Fruit fly (Drosophila melanogaster): ENCODE results near the gene CG32061.

CG32061 gene

DNA sequence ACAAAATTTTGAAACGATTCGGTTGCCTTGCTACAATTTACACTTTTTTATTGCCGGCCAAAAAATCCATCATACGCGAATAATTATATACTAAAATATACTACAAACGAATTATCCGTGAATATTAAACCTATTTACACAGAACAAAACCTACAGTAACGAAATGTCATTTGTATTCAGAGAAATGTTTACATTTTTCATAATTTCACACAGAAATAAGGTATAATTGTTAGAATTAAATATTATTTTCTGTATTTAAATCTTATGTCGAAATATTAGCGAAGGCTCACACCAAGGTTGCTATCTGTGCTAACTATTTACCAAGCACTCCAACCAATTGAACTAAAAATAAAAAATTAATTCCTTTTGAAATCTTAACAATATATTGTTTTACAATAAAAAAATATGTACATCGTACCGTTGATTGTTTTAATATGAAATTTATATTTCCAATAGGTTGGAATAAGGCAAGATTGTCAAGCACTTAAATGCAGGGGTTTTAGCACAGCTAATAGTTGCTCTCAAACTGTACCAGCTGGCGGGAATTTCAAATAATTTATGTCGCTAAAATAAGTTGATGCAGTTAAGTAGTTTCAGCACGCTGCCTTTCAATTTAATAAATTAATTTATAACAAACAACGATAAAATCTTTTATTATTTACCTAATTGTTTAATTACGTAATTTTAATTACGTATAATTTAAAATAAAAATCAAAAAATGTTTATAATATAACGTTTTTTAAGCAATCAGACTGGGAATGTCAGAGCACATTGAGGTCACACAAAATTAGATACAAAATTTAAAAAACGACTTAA, at the start of gene CG32061, which contains the start of gene Gem3:
Gene CG32061 (plus strand): TSS at position 766 of the 816 bp plus-strand sequence.
Gene Gem3 (minus strand): TSS at position 51 of the 816 bp plus-strand sequence.
- TF ChIP-seq CG17801 (GFP tag; optimal IDR thresholded peaks at IDR 0.05; ENCODE audit: partially characterized antibody) = no peak

DNA sequence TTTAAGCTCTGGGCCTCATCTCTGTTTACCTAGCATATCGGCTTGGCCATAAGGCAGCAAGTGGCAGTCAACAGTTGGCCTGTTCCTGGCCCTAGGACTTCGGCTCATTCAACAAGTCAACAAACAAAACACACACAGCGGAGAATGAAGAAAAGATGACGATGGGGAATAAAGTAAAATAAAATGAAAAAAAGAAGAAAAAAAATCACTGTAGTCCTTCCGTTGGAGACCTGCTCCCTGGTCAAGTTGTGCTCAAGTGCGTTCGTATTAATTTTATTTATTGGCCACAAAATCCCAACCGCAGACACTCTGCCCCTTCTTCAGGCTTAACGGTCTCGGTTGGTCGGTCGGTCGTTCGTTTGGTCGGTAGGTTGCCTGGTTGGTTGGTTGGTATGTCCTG, 45.2 kb upstream of the CG32061 start:
- TF ChIP-seq CG17801 (GFP tag; optimal IDR thresholded peaks at IDR 0.05; ENCODE audit: partially characterized antibody) = no peak

DNA sequence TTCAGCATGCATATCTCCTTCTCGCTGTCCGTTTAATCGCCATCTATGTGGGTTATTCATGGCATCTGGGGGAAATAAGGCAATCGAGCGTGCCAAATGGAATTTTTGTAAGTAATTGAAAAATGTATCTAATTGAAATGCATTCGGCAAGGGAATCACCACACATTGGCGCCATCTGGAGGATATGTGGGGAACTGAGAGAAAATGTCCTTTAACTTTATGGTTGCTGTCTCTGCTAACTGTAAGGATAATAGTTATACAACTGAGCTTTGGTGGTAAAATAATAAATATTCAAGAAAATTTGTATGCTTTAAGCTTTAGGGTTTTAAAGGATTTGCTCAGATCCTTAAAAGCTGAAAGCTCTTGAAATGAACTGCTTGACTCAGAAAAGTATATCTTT, 36.3 kb upstream of the CG32061 start:
- TF ChIP-seq CG17801 (GFP tag; optimal IDR thresholded peaks at IDR 0.05; ENCODE audit: partially characterized antibody) = no peak

DNA sequence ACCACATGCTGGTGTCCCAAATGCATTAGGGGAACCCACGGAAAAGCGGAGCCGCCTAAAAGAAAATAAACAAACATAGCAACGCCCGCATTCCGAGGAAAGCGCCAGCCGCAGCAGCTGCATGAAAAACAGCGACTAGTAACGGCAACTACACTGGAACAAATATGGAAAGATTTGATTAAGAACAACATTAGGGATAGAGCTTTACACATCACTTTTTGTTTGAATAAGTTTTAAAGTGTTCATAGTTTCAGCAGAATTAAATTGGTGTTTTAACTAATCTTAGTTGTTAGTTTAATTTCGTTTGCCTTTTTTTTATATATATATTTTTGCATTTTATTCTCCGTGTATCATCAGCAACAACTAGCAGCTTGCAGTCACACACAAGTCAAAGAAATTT, 35.6 kb upstream of the CG32061 start:
- no peak for TF ChIP-seq CG17801 (GFP tag; optimal IDR thresholded peaks at IDR 0.05; ENCODE audit: partially characterized antibody)

DNA sequence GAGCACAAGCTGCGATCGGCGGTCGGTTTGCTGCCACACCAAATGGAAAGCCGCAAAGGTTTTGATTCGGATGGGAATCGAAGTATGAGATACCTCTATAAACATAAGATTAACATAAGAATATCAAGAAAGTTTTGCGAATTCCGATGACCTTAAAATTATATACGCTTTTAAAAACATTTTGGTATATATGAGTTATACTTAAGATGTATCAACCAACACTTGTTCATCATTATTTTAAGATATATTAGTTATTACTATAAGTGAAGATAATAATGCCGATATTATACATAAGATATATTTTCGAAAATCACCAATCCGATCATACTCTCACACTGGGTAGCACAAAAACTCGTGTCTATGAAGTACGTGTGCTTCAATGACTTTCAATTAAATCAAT, 34.9 kb upstream of the CG32061 start:
- TF ChIP-seq CG17801 (GFP tag; optimal IDR thresholded peaks at IDR 0.05; ENCODE audit: partially characterized antibody) = no peak

DNA sequence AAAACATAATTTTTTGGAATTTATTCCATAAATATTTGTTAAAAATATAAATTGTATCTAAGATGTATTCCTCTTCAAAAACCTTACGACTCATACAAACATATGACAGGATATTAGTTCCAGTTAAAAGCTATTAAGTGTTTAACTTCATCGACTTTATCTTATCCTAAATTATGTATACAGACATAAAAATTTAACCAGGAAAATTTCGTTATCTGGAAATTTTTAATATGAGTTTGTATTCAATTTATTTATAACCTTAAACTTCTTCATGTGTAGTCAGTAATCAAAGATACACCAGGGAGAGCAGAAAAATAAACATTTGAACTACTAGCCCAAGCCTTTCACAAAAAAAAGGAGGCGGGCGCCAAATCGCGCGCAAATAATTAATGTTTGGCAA, 34.1 kb upstream of the CG32061 start:
- TF ChIP-seq CG17801 (GFP tag; optimal IDR thresholded peaks at IDR 0.05; ENCODE audit: partially characterized antibody) = no peak

- TF ChIP-seq CG17801 (GFP tag; optimal IDR thresholded peaks at IDR 0.05; ENCODE audit: partially characterized antibody) = no peak
Observed at dm6 chr3L:10431883-10432282, 31.7 kb upstream of the CG32061 start, which contains the start of gene Ir67b. TSS of gene Ir67b (minus strand) at chr3L:10431983.

- TF ChIP-seq CG17801 (GFP tag; optimal IDR thresholded peaks at IDR 0.05; ENCODE audit: partially characterized antibody) = no peak
Observed at dm6 chr3L:10434005-10434404, 29.6 kb upstream of the CG32061 start, which contains the start of gene Ir67c. TSS of gene Ir67c (minus strand) at chr3L:10434105.

- no peak for TF ChIP-seq CG17801 (GFP tag; optimal IDR thresholded peaks at IDR 0.05; ENCODE audit: partially characterized antibody)
Observed at dm6 chr3L:10439873-10440272, 23.7 kb upstream of the CG32061 start.

dm6 chr3L:10440488-10440887, 23.1 kb upstream of the CG32061 start:
- no peak for TF ChIP-seq CG17801 (GFP tag; optimal IDR thresholded peaks at IDR 0.05; ENCODE audit: partially characterized antibody)

- no peak for TF ChIP-seq CG17801 (GFP tag; optimal IDR thresholded peaks at IDR 0.05; ENCODE audit: partially characterized antibody)
Observed at dm6 chr3L:10442486-10442885, 21.1 kb upstream of the CG32061 start.

dm6 chr3L:10443958-10444357, 19.7 kb upstream of the CG32061 start:
- no peak for TF ChIP-seq CG17801 (GFP tag; optimal IDR thresholded peaks at IDR 0.05; ENCODE audit: partially characterized antibody)

dm6 chr3L:10446998-10447397, 16.6 kb upstream of the CG32061 start:
- no peak for TF ChIP-seq CG17801 (GFP tag; optimal IDR thresholded peaks at IDR 0.05; ENCODE audit: partially characterized antibody)

DNA sequence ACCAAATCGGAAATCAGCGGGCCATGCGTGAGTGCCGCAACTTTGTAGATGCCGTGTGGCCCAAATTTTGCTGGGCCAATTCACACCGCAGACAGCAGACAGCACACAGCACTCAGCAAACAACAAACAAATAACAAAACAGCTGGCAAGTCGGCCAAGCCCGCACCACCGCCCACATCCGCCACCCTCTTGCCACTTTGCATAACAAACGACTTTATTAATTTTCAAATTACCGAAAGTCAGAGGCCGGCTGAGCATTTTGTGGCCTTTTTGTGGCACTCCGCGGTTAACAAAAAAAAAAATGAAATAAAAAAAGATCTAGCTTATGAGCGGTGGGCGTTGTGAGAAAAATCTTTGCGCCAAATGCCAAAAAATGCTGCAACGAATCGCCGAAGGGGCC, 13.9 kb upstream of the CG32061 start:
- no peak for TF ChIP-seq CG17801 (GFP tag; optimal IDR thresholded peaks at IDR 0.05; ENCODE audit: partially characterized antibody)

- TF ChIP-seq CG17801 (GFP tag; optimal IDR thresholded peaks at IDR 0.05; ENCODE audit: partially characterized antibody) = no peak
Observed at dm6 chr3L:10459076-10459475, 4.5 kb upstream of the CG32061 start.

DNA sequence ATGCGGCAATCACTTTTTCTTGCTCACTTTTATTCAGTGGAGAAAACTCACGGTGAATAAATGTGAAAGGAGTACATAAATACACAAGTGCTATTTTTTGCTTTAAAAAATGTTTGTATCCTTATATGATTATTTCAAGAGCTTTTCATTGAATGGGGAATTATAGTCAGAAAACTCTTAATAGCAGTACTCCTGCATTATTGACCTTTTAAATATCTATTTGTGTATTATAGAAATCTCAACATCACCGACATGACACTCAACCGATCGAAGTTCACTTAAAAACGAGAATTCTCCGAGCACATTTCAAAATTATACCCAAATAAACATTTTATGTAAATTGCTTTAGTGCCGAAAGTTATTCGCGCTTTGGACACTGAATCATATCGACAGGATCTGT, 1.3 kb downstream of the CG32061 start, which contains the start of gene S-Lap3:
Gene S-Lap3 (plus strand): TSS at position 301 of the 400 bp plus-strand sequence.
- TF ChIP-seq CG17801 (GFP tag; optimal IDR thresholded peaks at IDR 0.05; ENCODE audit: partially characterized antibody) = no peak

All from ovary, adult (tissue).